Worm (Caenorhabditis elegans): ENCODE measurements around the gene cTel54X.2.
A peak's percentile ranks its signal among the peaks of the same experiment; 100 is the strongest.

- TF ChIP-seq daf-8 (GFP tag; IDR thresholded peaks at IDR 0.05) = no peak
- TF ChIP-seq hlh-30 (tag; optimal IDR thresholded peaks at IDR 0.05; ENCODE audit: insufficient read depth) = no peak
- no peak for TF ChIP-seq pha-4 (GFP tag; IDR thresholded peaks at IDR 0.05)
- TF ChIP-seq pha-4 (tag; optimal IDR thresholded peaks at IDR 0.05) = no peak
- TF ChIP-seq mdl-1 (tag; optimal IDR thresholded peaks at IDR 0.05) = no peak
- TF ChIP-seq set-16 (GFP tag; IDR thresholded peaks at IDR 0.05) = peak; percentile 83
- TF ChIP-seq dmd-6 (GFP tag; IDR thresholded peaks at IDR 0.05) = no peak
- no peak for TF ChIP-seq nhr-10 (tag; optimal IDR thresholded peaks at IDR 0.05)
- no peak for TF ChIP-seq lin-13 (GFP tag; optimal IDR thresholded peaks at IDR 0.05)
- TF ChIP-seq ceh-28 (tag; optimal IDR thresholded peaks at IDR 0.05) = no peak
- TF ChIP-seq ama-1 (optimal IDR thresholded peaks at IDR 0.05) = no peak
- TF ChIP-seq daf-12 (tag; optimal IDR thresholded peaks at IDR 0.05) = no peak
These were observed 48.5 kb downstream of the cTel54X.2 start for ce11 chrIII:51622-52021.
